Worm (Caenorhabditis elegans): ENCODE measurements around the gene mrpl-4.

The mrpl-4 gene

DNA sequence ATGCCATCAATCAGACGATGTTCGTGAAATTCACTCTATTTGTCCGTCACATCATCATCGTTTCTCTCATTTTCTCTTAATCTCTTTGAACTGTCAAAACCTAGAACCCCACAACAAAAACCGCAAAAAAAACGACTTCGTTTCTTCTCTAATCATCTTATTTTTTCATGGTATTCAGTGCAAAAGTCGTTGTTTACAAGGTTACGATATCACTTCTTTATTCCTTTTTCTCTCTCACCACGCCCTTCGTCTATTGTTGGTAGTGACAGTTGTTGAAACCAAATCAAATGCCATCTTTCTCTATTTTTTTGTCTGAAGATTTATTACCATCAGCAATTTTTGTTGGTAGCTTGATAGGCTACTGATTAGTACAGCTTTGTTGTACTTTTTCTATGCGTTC lies 17.8 kb upstream of the mrpl-4 start:
- no peak for TF ChIP-seq ceh-14 (tag; optimal IDR thresholded peaks at IDR 0.05)

DNA sequence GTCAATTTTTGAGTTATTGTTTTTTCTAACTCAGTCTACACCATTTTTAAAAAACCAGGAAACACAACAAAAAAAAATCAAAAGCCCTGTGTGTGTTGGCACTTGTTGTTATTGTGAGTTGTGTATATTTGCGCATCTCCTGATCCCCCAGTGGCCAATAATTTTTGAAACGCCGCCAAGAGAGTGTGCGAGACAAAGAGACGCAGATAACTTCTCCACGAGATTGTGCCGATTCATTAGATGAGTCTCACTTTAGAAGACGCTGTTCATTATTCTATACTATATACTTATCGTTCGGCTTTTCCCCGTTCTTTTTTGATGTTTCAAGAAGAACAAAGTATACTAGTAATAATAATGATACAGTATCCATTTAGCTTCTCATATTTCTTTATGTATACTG lies 16.4 kb upstream of the mrpl-4 start:
- TF ChIP-seq pat-9 (tag; optimal IDR thresholded peaks at IDR 0.05) (no peak), sdc-2 (tag; optimal IDR thresholded peaks at IDR 0.05) (no peak), zip-5 (tag; optimal IDR thresholded peaks at IDR 0.05) (no peak), elt-4 (tag; optimal IDR thresholded peaks at IDR 0.05) (no peak), K09A11.1 (tag; optimal IDR thresholded peaks at IDR 0.05; ENCODE audit: insufficient read depth) (no peak), ceh-18 (tag; optimal IDR thresholded peaks at IDR 0.05) (no peak), gmeb-2 (tag; optimal IDR thresholded peaks at IDR 0.05) (no peak), ama-1 (optimal IDR thresholded peaks at IDR 0.05) (no peak), rnt-1 (tag; optimal IDR thresholded peaks at IDR 0.05) (no peak), sox-2 (GFP tag; IDR thresholded peaks at IDR 0.05) (no peak), odd-2 (tag; optimal IDR thresholded peaks at IDR 0.05) (no peak), ceh-14 (tag; optimal IDR thresholded peaks at IDR 0.05) (no peak), ceh-19 (GFP tag; optimal IDR thresholded peaks at IDR 0.05) (no peak), nhr-11 (tag; optimal IDR thresholded peaks at IDR 0.05) (no peak)

ce11 chrV:8454995-8455446 lies 12.0 kb upstream of the mrpl-4 start, which contains the start of gene T23B12.11:
TSS of gene T23B12.11 (plus strand) at chrV:8455396.
- TF ChIP-seq lin-11 (tag; optimal IDR thresholded peaks at IDR 0.05) (no peak), dmd-4 (tag; optimal IDR thresholded peaks at IDR 0.05; ENCODE audit: borderline replicate concordance) (no peak), pag-3 (tag; optimal IDR thresholded peaks at IDR 0.05; ENCODE audit: borderline replicate concordance) (no peak), unc-3 (GFP tag; conservative IDR thresholded peaks at IDR 0.05) (no peak), unc-3 (tag; optimal IDR thresholded peaks at IDR 0.05) (no peak), gmeb-2 (tag; optimal IDR thresholded peaks at IDR 0.05) (no peak), ceh-18 (tag; optimal IDR thresholded peaks at IDR 0.05) (no peak), ceh-14 (tag; optimal IDR thresholded peaks at IDR 0.05) (no peak), ama-1 (optimal IDR thresholded peaks at IDR 0.05) (no peak), elt-2 (tag; optimal IDR thresholded peaks at IDR 0.05) (no peak), ceh-24 (tag; optimal IDR thresholded peaks at IDR 0.05) (no peak), K09A11.1 (tag; optimal IDR thresholded peaks at IDR 0.05; ENCODE audit: insufficient read depth) (no peak), hlh-15 (tag; optimal IDR thresholded peaks at IDR 0.05) (no peak), ceh-19 (GFP tag; optimal IDR thresholded peaks at IDR 0.05) (no peak), nhr-232 (tag; optimal IDR thresholded peaks at IDR 0.05) (no peak), sox-4 (tag; optimal IDR thresholded peaks at IDR 0.05) (no peak), pax-1 (tag; optimal IDR thresholded peaks at IDR 0.05) (no peak), ref-2 (tag; optimal IDR thresholded peaks at IDR 0.05) (no peak)

- no peak for TF ChIP-seq ceh-22 (tag; optimal IDR thresholded peaks at IDR 0.05)
- no peak for TF ChIP-seq ref-2 (tag; optimal IDR thresholded peaks at IDR 0.05)
- TF ChIP-seq K02D7.2 (tag; optimal IDR thresholded peaks at IDR 0.05): no peak
- no peak for TF ChIP-seq pqm-1 (tag; optimal IDR thresholded peaks at IDR 0.05)
- TF ChIP-seq pag-3 (tag; optimal IDR thresholded peaks at IDR 0.05; ENCODE audit: borderline replicate concordance): no peak
- TF ChIP-seq ceh-2 (tag; optimal IDR thresholded peaks at IDR 0.05): no peak
- no peak for TF ChIP-seq nhr-232 (tag; optimal IDR thresholded peaks at IDR 0.05)
- TF ChIP-seq F13H6.1 (tag; optimal IDR thresholded peaks at IDR 0.05): no peak
These were observed 6.8 kb upstream of the mrpl-4 start, which contains the start of gene T23B12.6 for ce11 chrV:8460306-8460705. TSS of gene T23B12.6 (minus strand) at chrV:8460419.

- TF ChIP-seq ceh-34 (tag; optimal IDR thresholded peaks at IDR 0.05): no peak
- TF ChIP-seq Y22D7AL.16 (tag; optimal IDR thresholded peaks at IDR 0.05): no peak
- no peak for TF ChIP-seq pha-2 (tag; optimal IDR thresholded peaks at IDR 0.05)
- no peak for TF ChIP-seq ceh-45 (GFP tag; IDR thresholded peaks at IDR 0.05)
- no peak for TF ChIP-seq fkh-10 (GFP tag; optimal IDR thresholded peaks at IDR 0.05)
- TF ChIP-seq ttx-3 (tag; optimal IDR thresholded peaks at IDR 0.05): no peak
- no peak for TF ChIP-seq tbx-2 (tag; optimal IDR thresholded peaks at IDR 0.05)
- TF ChIP-seq F13H6.1 (tag; optimal IDR thresholded peaks at IDR 0.05): no peak
- TF ChIP-seq lim-6 (tag; optimal IDR thresholded peaks at IDR 0.05): no peak
- TF ChIP-seq ceh-9 (tag; optimal IDR thresholded peaks at IDR 0.05): no peak
- TF ChIP-seq ceh-30 (tag; optimal IDR thresholded peaks at IDR 0.05): no peak
These were observed 6.3 kb upstream of the mrpl-4 start for ce11 chrV:8460800-8461199.
